Worm (Caenorhabditis elegans): ENCODE measurements around the gene ttr-12.

ttr-12 gene

ce11 chrV:20639294-20639693, 30.7 kb upstream of the ttr-12 start, which contains the start of gene srxa-14:
Gene srxa-14 (plus strand): TSS chrV:20639594.
- no peak for TF ChIP-seq ceh-13 (GFP tag; optimal IDR thresholded peaks at IDR 0.05)
- no peak for TF ChIP-seq ets-7 (tag; optimal IDR thresholded peaks at IDR 0.05)
- TF ChIP-seq hmbx-1 (tag; optimal IDR thresholded peaks at IDR 0.05), result no peak
- no peak for TF ChIP-seq hmg-4 (GFP tag; optimal IDR thresholded peaks at IDR 0.05)
- TF ChIP-seq pes-1 (GFP tag; IDR thresholded peaks at IDR 0.05), result no peak

DNA sequence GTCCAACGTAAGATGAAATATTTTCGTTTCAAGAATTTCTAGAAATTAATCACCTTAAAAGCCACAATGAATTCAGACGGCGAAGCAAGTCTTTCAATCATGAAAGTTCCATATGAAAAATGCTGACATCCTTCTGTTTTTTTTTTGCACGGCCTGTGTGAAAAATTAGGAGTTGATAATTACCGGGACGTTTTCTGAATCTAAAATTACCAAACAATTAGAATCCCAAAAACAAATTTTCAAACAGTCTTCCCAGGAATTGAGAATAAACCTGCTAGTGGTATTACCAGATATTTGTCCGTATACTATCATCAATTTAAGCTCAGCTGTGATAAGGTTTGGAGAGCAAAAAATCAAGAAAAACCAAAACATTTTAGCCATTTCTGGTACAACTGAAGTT, 29.8 kb upstream of the ttr-12 start, which contains the start of gene Y44A6B.3:
Y44A6B.3 (minus strand) TSS at position 101 of the 400 bp plus-strand sequence.
- TF ChIP-seq tbx-37 (GFP tag; conservative IDR thresholded peaks at IDR 0.05), result no peak
- TF ChIP-seq sea-1 (GFP tag; conservative IDR thresholded peaks at IDR 0.05), result no peak
- no peak for TF ChIP-seq B0310.2 (tag; optimal IDR thresholded peaks at IDR 0.05)
- no peak for TF ChIP-seq aly-1 (tag; optimal IDR thresholded peaks at IDR 0.05)
- TF ChIP-seq hmg-4 (GFP tag; optimal IDR thresholded peaks at IDR 0.05), result no peak
- no peak for TF ChIP-seq hnd-1 (tag; optimal IDR thresholded peaks at IDR 0.05)
- TF ChIP-seq flt-1 (GFP tag; IDR thresholded peaks at IDR 0.05), result no peak
- no peak for TF ChIP-seq pes-1 (GFP tag; IDR thresholded peaks at IDR 0.05)
- no peak for TF ChIP-seq ceh-13 (GFP tag; optimal IDR thresholded peaks at IDR 0.05)
- TF ChIP-seq ceh-36 (tag; optimal IDR thresholded peaks at IDR 0.05), result no peak
- no peak for TF ChIP-seq tra-4 (tag; optimal IDR thresholded peaks at IDR 0.05)
- TF ChIP-seq ets-7 (tag; optimal IDR thresholded peaks at IDR 0.05), result no peak
- TF ChIP-seq ama-1 (optimal IDR thresholded peaks at IDR 0.05), result no peak
- no peak for TF ChIP-seq tbx-11 (GFP tag; IDR thresholded peaks at IDR 0.05)
- TF ChIP-seq hmbx-1 (tag; optimal IDR thresholded peaks at IDR 0.05), result no peak
- TF ChIP-seq scrt-1 (GFP tag; IDR thresholded peaks at IDR 0.05), result no peak
- no peak for TF ChIP-seq F13C5.2 (tag; optimal IDR thresholded peaks at IDR 0.05)

DNA sequence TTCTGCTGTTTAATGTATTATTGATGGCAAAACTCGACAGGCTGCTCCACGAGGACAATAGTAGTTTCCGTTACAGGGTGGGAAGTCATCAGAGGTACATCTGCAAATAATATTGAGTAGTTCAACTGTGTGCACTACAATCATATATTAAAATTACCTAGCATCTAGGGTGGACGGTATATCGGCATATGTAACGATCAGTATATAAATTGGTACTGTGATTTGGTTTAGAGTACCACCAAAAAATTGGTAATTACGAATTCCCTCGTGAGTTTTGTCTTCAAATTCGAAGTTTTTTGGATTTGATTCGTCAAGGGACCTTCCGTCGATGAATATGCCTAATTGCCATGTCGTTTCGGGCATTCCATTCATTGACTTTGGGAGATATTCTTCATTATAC, 28.3 kb upstream of the ttr-12 start, which contains the start of gene ttr-13:
ttr-13 (minus strand) TSS at position 101 of the 400 bp plus-strand sequence.
- TF ChIP-seq hmbx-1 (tag; optimal IDR thresholded peaks at IDR 0.05) (no peak), ama-1 (optimal IDR thresholded peaks at IDR 0.05) (no peak), pes-1 (GFP tag; IDR thresholded peaks at IDR 0.05) (no peak), F13C5.2 (tag; optimal IDR thresholded peaks at IDR 0.05) (no peak), hnd-1 (tag; optimal IDR thresholded peaks at IDR 0.05) (no peak), ceh-36 (tag; optimal IDR thresholded peaks at IDR 0.05) (no peak), tbx-11 (GFP tag; IDR thresholded peaks at IDR 0.05) (no peak), tra-4 (tag; optimal IDR thresholded peaks at IDR 0.05) (no peak), aly-1 (tag; optimal IDR thresholded peaks at IDR 0.05) (no peak), flt-1 (GFP tag; IDR thresholded peaks at IDR 0.05) (no peak), B0310.2 (tag; optimal IDR thresholded peaks at IDR 0.05) (no peak), ets-7 (tag; optimal IDR thresholded peaks at IDR 0.05) (no peak), scrt-1 (GFP tag; IDR thresholded peaks at IDR 0.05) (no peak)

- TF ChIP-seq ceh-13 (GFP tag; optimal IDR thresholded peaks at IDR 0.05) (no peak), scrt-1 (GFP tag; IDR thresholded peaks at IDR 0.05) (no peak), flt-1 (GFP tag; IDR thresholded peaks at IDR 0.05) (no peak), ama-1 (optimal IDR thresholded peaks at IDR 0.05) (no peak), aly-1 (tag; optimal IDR thresholded peaks at IDR 0.05) (no peak), F13C5.2 (tag; optimal IDR thresholded peaks at IDR 0.05) (no peak), ets-7 (tag; optimal IDR thresholded peaks at IDR 0.05) (no peak), hnd-1 (tag; optimal IDR thresholded peaks at IDR 0.05) (no peak), tbx-37 (GFP tag; conservative IDR thresholded peaks at IDR 0.05) (no peak), B0310.2 (tag; optimal IDR thresholded peaks at IDR 0.05) (no peak), hmbx-1 (tag; optimal IDR thresholded peaks at IDR 0.05) (no peak), sea-1 (GFP tag; conservative IDR thresholded peaks at IDR 0.05) (no peak), ceh-36 (tag; optimal IDR thresholded peaks at IDR 0.05) (no peak), tra-4 (tag; optimal IDR thresholded peaks at IDR 0.05) (no peak), hmg-4 (GFP tag; optimal IDR thresholded peaks at IDR 0.05) (no peak), pes-1 (GFP tag; IDR thresholded peaks at IDR 0.05) (no peak)
Measured at ce11 chrV:20634330-20634729, 25.7 kb upstream of the ttr-12 start, which contains the start of gene F46B3.16. Gene F46B3.16 (plus strand): TSS chrV:20634630.

DNA sequence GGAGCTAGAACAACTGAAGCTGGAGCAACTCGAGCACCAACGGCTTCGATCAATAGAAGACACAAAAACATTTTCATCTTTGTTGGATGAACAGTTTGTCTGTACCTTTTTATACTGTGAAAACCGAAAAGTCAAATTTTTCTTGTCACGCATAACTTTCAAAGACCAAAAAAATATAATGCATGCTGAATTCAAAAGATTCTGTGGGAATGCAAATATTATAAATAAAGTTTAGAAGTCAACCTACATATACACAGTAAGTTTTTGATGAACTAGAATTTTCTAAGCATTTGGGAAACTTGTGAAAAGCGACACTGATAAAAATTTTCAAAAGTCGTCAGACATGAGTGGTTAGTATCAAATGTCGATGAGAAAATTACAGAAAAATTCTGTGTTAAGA, 25.0 kb upstream of the ttr-12 start, which contains the start of gene F46B3.15:
F46B3.15 (minus strand) TSS at position 101 of the 400 bp plus-strand sequence.
- TF ChIP-seq tra-4 (tag; optimal IDR thresholded peaks at IDR 0.05), result no peak
- TF ChIP-seq scrt-1 (GFP tag; IDR thresholded peaks at IDR 0.05), result no peak
- no peak for TF ChIP-seq ets-7 (tag; optimal IDR thresholded peaks at IDR 0.05)
- TF ChIP-seq pes-1 (GFP tag; IDR thresholded peaks at IDR 0.05), result no peak
- no peak for TF ChIP-seq hnd-1 (tag; optimal IDR thresholded peaks at IDR 0.05)
- TF ChIP-seq ama-1 (optimal IDR thresholded peaks at IDR 0.05), result no peak
- no peak for TF ChIP-seq hmg-4 (GFP tag; optimal IDR thresholded peaks at IDR 0.05)
- no peak for TF ChIP-seq sea-1 (GFP tag; conservative IDR thresholded peaks at IDR 0.05)
- no peak for TF ChIP-seq ceh-13 (GFP tag; optimal IDR thresholded peaks at IDR 0.05)
- TF ChIP-seq F13C5.2 (tag; optimal IDR thresholded peaks at IDR 0.05), result no peak
- no peak for TF ChIP-seq tbx-11 (GFP tag; IDR thresholded peaks at IDR 0.05)
- no peak for TF ChIP-seq tbx-37 (GFP tag; conservative IDR thresholded peaks at IDR 0.05)
- no peak for TF ChIP-seq flt-1 (GFP tag; IDR thresholded peaks at IDR 0.05)
- no peak for TF ChIP-seq B0310.2 (tag; optimal IDR thresholded peaks at IDR 0.05)
- no peak for TF ChIP-seq aly-1 (tag; optimal IDR thresholded peaks at IDR 0.05)
- TF ChIP-seq hmbx-1 (tag; optimal IDR thresholded peaks at IDR 0.05), result no peak
- no peak for TF ChIP-seq ceh-36 (tag; optimal IDR thresholded peaks at IDR 0.05)

- no peak for TF ChIP-seq scrt-1 (GFP tag; IDR thresholded peaks at IDR 0.05)
- no peak for TF ChIP-seq B0310.2 (tag; optimal IDR thresholded peaks at IDR 0.05)
- no peak for TF ChIP-seq hmbx-1 (tag; optimal IDR thresholded peaks at IDR 0.05)
Measured at ce11 chrV:20631255-20631654, 22.7 kb upstream of the ttr-12 start, which contains the start of gene F46B3.14. Gene F46B3.14 (minus strand): TSS chrV:20631355.

DNA sequence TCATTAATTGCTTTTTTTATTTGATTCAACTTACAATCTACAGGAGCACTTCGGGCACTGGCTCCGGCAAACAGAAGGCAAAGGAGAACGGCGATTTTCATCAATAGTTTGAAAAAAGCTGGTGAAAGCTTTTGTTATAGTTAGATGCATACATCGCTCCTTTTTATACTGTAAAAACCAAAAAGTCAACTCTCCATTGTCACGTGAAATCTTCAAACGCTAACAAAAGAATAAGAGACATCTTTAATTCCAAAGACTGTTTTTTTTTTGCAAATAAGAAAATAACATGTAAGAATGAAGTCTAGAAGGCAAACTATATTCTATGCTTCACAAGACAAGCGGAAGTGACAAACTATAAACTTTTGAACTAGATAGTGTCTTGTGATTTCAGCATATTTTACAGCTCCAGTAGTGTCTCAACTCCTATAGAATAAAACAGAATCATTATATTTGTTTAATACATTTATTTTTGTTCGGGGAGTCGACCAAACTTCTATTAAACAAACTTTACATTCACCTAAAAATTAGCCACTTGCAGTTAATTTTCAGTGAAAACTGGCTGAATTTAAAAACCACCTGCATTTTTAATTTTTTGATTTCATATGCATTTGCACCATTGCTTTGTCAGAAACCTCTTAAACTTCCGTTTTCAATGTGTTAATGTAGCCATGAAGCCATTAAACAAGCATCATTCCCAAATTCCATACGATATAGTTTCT, 17.6 kb upstream of the ttr-12 start, which contains the start of the genes F46B3.9 and srz-18:
F46B3.9 (minus strand) TSS at position 101 of the 719 bp plus-strand sequence.
srz-18 (plus strand) TSS at position 669 of the 719 bp plus-strand sequence.
- no peak for TF ChIP-seq hnd-1 (tag; optimal IDR thresholded peaks at IDR 0.05)
- no peak for TF ChIP-seq ets-7 (tag; optimal IDR thresholded peaks at IDR 0.05)
- TF ChIP-seq tra-4 (tag; optimal IDR thresholded peaks at IDR 0.05), result no peak
- no peak for TF ChIP-seq tbx-11 (GFP tag; IDR thresholded peaks at IDR 0.05)
- no peak for TF ChIP-seq ceh-13 (GFP tag; optimal IDR thresholded peaks at IDR 0.05)
- TF ChIP-seq flt-1 (GFP tag; IDR thresholded peaks at IDR 0.05), result no peak
- no peak for TF ChIP-seq sea-1 (GFP tag; conservative IDR thresholded peaks at IDR 0.05)
- no peak for TF ChIP-seq hmbx-1 (tag; optimal IDR thresholded peaks at IDR 0.05)
- no peak for TF ChIP-seq pes-1 (GFP tag; IDR thresholded peaks at IDR 0.05)
- TF ChIP-seq B0310.2 (tag; optimal IDR thresholded peaks at IDR 0.05), result no peak
- no peak for TF ChIP-seq tbx-37 (GFP tag; conservative IDR thresholded peaks at IDR 0.05)
- TF ChIP-seq ama-1 (optimal IDR thresholded peaks at IDR 0.05), result no peak
- TF ChIP-seq aly-1 (tag; optimal IDR thresholded peaks at IDR 0.05), result no peak
- TF ChIP-seq hmg-4 (GFP tag; optimal IDR thresholded peaks at IDR 0.05), result no peak

All from whole organism, early embryonic.